Worm (Caenorhabditis elegans): ENCODE results near the gene hadb-1.

hadb-1 gene

DNA sequence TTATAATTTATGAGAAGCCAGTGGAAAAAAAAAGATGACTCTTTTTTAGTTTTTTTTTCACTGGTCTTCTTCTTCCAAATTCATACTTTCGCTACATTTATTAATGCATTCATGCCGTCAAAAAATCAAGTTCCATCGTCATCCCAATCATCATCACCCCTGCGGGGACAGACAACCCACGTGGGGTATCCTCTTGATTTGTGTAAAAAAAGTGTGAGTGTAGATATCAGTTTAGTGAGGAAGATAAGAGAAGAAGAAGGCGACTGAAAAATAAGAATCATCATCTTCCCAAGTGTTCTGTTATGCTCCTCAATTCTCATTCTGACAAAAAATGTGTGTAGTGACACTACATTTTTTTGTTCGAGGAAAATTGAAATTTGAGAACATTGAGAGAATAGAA, 43.7 kb upstream of the hadb-1 start (continued):
- TF ChIP-seq skn-1 (tag; optimal IDR thresholded peaks at IDR 0.05) (no peak), snpc-4 (tag; optimal IDR thresholded peaks at IDR 0.05) (no peak), sem-4 (tag; optimal IDR thresholded peaks at IDR 0.05) (no peak), lin-11 (tag; optimal IDR thresholded peaks at IDR 0.05) (no peak), unc-39 (tag; optimal IDR thresholded peaks at IDR 0.05) (no peak), nhr-23 (tag; optimal IDR thresholded peaks at IDR 0.05) (no peak)

DNA sequence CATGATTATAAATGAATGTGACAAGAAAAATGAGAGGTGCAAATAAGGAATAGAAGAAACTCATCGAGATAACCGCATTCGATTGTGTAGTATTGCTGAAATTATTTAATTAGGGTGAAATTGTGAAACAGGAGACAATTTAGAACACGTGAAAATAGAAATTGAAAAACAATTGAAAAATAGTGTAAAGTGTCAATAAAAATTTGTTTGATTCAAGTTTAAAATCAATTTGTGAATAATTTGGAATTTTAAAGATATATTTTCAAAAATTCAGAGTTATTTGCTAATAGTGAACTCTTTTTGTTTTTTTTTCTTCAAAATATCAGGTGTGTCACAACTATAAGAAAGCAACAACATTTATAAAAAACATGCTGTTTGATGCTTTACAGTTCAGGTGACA, 43.0 kb upstream of the hadb-1 start, which contains the start of gene ZK370.4:
ZK370.4 (minus strand) TSS at position 101 of the 400 bp plus-strand sequence.
- no peak for TF ChIP-seq mab-5 (tag; optimal IDR thresholded peaks at IDR 0.05)
- TF ChIP-seq nhr-10 (tag; optimal IDR thresholded peaks at IDR 0.05) = no peak
- no peak for TF ChIP-seq aly-2 (tag; optimal IDR thresholded peaks at IDR 0.05)
- TF ChIP-seq crh-2 (tag; optimal IDR thresholded peaks at IDR 0.05) = no peak
- no peak for TF ChIP-seq nhr-21 (tag; optimal IDR thresholded peaks at IDR 0.05)
- TF ChIP-seq blmp-1 (tag; optimal IDR thresholded peaks at IDR 0.05; ENCODE audit: insufficient read depth) = no peak
- TF ChIP-seq sma-9 (GFP tag; optimal IDR thresholded peaks at IDR 0.05) = no peak
- TF ChIP-seq sma-9 (tag; optimal IDR thresholded peaks at IDR 0.05) = no peak
- no peak for TF ChIP-seq elt-1 (tag; optimal IDR thresholded peaks at IDR 0.05)
- TF ChIP-seq nhr-6 (tag; optimal IDR thresholded peaks at IDR 0.05) = no peak
- no peak for TF ChIP-seq nhr-12 (tag; optimal IDR thresholded peaks at IDR 0.05)
- TF ChIP-seq ceh-16 (tag; optimal IDR thresholded peaks at IDR 0.05) = no peak
- TF ChIP-seq nhr-129 (tag; optimal IDR thresholded peaks at IDR 0.05) = no peak

DNA sequence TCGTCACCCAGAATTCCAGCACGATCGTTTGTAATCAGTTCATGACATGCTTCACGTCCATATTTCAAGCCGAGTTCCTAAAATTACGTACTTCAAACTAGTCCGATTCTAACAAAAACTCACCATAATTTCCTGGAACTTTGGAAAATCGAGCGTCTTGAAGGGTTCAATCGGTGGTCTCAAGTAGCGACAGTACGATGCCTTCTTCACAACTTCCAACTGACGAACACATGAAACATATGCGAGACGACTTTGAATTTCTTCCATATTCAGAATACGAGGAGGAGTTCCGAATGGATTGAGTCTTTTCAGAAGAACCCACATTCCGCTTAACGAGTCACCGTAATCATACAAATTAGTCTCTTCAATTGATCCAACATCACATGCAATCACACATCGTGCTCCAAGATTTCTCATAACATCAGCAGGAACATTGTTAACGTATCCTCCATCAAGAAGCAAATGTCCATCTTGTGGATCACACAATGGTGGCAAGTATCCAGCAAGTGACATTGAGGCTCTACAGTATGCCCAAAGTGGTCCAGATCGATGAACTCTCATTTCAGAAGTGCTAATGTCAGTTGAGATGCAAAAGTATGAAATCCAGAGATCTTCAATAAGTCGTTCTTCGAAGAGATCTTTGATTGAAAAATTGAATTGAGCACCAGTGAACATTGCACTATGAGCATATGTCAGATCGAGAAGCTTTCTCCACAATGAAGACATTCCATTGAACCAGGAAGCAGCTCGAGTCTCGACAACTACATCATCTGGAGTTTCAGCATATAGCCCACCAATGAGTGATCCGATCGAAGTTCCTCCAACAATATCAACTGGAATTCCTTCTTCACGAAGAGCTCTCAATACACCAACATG, 38.0 kb upstream of the hadb-1 start:
- no peak for TF ChIP-seq ceh-82 (tag; optimal IDR thresholded peaks at IDR 0.05)
- TF ChIP-seq sma-3 (GFP tag; optimal IDR thresholded peaks at IDR 0.05) = no peak
- no peak for TF ChIP-seq nhr-23 (tag; optimal IDR thresholded peaks at IDR 0.05)
- TF ChIP-seq ztf-4 (tag; optimal IDR thresholded peaks at IDR 0.05) = no peak
- no peak for TF ChIP-seq gmeb-1 (tag; optimal IDR thresholded peaks at IDR 0.05)
- TF ChIP-seq nhr-6 (tag; optimal IDR thresholded peaks at IDR 0.05) = no peak
- TF ChIP-seq unc-55 (GFP tag; optimal IDR thresholded peaks at IDR 0.05) = no peak
- TF ChIP-seq nhr-77 (tag; optimal IDR thresholded peaks at IDR 0.05) = no peak
- no peak for TF ChIP-seq nhr-11 (tag; optimal IDR thresholded peaks at IDR 0.05)
- no peak for TF ChIP-seq skn-1 (tag; optimal IDR thresholded peaks at IDR 0.05)

DNA sequence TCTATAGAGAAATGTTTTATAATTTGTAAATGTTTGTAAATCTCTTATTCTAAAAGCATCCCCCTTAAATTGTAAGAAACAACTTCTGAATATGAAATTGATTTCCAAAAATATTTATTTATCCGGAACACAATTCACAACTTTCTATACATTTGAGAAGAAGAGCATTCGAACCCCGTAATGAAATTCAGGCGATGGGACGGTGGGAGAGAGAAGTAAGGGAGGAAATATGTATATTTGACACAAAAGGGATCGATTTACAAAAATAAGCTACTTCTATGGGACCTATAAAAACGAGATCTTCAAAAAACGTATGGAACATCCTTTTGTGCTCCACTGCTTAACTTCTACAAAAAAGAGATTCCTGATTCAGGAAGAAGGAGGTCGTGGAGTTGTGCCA, 36.9 kb upstream of the hadb-1 start:
- TF ChIP-seq ceh-16 (tag; optimal IDR thresholded peaks at IDR 0.05) = no peak
- no peak for TF ChIP-seq ZK546.5 (tag; optimal IDR thresholded peaks at IDR 0.05)
- no peak for TF ChIP-seq Y55F3AM.14 (GFP tag; optimal IDR thresholded peaks at IDR 0.05)
- no peak for TF ChIP-seq ztf-4 (tag; optimal IDR thresholded peaks at IDR 0.05)
- no peak for TF ChIP-seq gmeb-1 (tag; optimal IDR thresholded peaks at IDR 0.05)
- no peak for TF ChIP-seq nhr-12 (tag; optimal IDR thresholded peaks at IDR 0.05)
- no peak for TF ChIP-seq nhr-25 (tag; optimal IDR thresholded peaks at IDR 0.05)
- no peak for TF ChIP-seq R02D3.7 (tag; optimal IDR thresholded peaks at IDR 0.05)

DNA sequence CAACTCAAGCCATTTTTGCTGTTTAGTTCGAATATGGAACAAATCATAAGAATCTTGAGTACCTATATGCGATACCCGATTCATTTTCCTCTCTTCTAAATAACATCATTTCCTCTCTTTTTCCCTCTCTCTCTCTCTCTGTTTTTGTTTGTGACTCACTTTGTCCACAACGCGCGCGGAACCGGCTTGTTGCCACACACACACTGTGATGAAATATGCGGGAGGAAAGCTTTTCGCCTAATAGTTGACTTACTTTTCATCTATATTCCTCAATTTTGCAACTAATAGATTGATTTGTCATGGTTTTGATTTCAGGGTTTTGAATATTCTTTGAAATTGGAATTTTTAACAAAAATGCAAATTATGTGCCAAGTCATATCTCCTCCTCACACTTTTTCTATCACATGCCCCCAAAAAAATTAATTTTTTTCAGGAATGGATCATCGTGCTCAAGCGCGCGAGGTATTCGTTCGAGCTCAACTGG, 31.5 kb upstream of the hadb-1 start, which contains the start of gene hipr-1:
hipr-1 (plus strand) TSS at position 434 of the 484 bp plus-strand sequence.
- TF ChIP-seq unc-62 (GFP tag; optimal IDR thresholded peaks at IDR 0.05) (no peak), unc-55 (GFP tag; optimal IDR thresholded peaks at IDR 0.05) (peak; percentile 12), nhr-11 (tag; optimal IDR thresholded peaks at IDR 0.05) (no peak), fos-1 (tag; optimal IDR thresholded peaks at IDR 0.05) (peak; percentile 9)

DNA sequence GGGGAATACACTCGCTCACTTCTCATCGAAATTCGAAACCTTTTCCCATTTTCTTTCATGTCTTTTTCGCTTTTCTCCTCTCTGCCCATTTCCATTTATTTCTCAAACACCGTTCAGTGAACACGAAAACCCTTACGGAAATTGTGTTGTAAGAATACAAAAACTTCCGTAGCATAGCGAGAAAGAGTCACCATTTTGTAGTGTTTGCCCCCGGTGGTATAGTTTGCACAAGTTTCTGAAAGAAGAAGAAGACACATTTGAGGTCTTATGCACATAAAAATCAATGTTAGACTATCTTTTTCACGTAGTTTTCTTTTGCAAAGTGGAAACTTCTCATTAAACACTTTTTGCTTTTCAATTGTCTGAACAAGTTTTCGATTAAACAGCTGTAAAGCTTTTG, 30.8 kb upstream of the hadb-1 start:
- no peak for TF ChIP-seq unc-62 (GFP tag; optimal IDR thresholded peaks at IDR 0.05)
- no peak for TF ChIP-seq ztf-11 (tag; optimal IDR thresholded peaks at IDR 0.05)
- no peak for TF ChIP-seq mdl-1 (tag; optimal IDR thresholded peaks at IDR 0.05)
- TF ChIP-seq nhr-23 (tag; optimal IDR thresholded peaks at IDR 0.05) = no peak
- TF ChIP-seq unc-55 (GFP tag; optimal IDR thresholded peaks at IDR 0.05) = no peak
- no peak for TF ChIP-seq sma-9 (GFP tag; optimal IDR thresholded peaks at IDR 0.05)
- TF ChIP-seq sma-9 (tag; optimal IDR thresholded peaks at IDR 0.05) = no peak
- TF ChIP-seq ztf-4 (tag; optimal IDR thresholded peaks at IDR 0.05) = no peak
- no peak for TF ChIP-seq lin-11 (tag; optimal IDR thresholded peaks at IDR 0.05)
- no peak for TF ChIP-seq gmeb-1 (tag; optimal IDR thresholded peaks at IDR 0.05)
- TF ChIP-seq ztf-1 (GFP tag; conservative IDR thresholded peaks at IDR 0.05) = no peak
- no peak for TF ChIP-seq ama-1 (optimal IDR thresholded peaks at IDR 0.05)
- TF ChIP-seq Y55F3AM.14 (GFP tag; optimal IDR thresholded peaks at IDR 0.05) = no peak
- no peak for TF ChIP-seq elt-3 (tag; optimal IDR thresholded peaks at IDR 0.05)
- TF ChIP-seq zag-1 (tag; optimal IDR thresholded peaks at IDR 0.05) = no peak
- no peak for TF ChIP-seq nhr-10 (tag; optimal IDR thresholded peaks at IDR 0.05)
- TF ChIP-seq skn-1 (tag; optimal IDR thresholded peaks at IDR 0.05) = no peak
- no peak for TF ChIP-seq lsy-2 (tag; optimal IDR thresholded peaks at IDR 0.05)
- no peak for TF ChIP-seq ZK546.5 (tag; optimal IDR thresholded peaks at IDR 0.05)
